Worm (Caenorhabditis elegans) whole organism, young adult: ENCODE measurements around the gene F14H3.3.

Experiments
- B0019.2 ChIP-seq: fragments of 200-800 bp; sonication (Bioruptor generic); conservative IDR thresholded peaks from 2 replicates; pipeline ENCODE4 v1.3.6; 2022; ENCODE audit warnings: missing genetic modification reagents, missing genetic modification characterization, missing compliant biosample characterization
- C06A6.2 ChIP-seq: fragments of 200-800 bp; sonication (Bioruptor generic); conservative IDR thresholded peaks from 2 replicates; pipeline ENCODE4 v1.3.6; 2022; ENCODE audit warnings: missing genetic modification characterization, missing compliant biosample characterization
- C17E4.6 ChIP-seq: fragments of 200-800 bp; sonication (Bioruptor generic); IDR thresholded peaks from 2 replicates; pipeline ENCODE4 v1.3.6; 2022; ENCODE audit warnings: missing genetic modification reagents, missing genetic modification characterization, missing compliant biosample characterization
- D2030.7 ChIP-seq: fragments of 200-800 bp; sonication (Bioruptor generic); IDR thresholded peaks from 2 replicates; pipeline ENCODE4 v1.3.6; 2022; ENCODE audit warnings: missing genetic modification reagents, missing genetic modification characterization, missing compliant biosample characterization
- F22D6.2 ChIP-seq: sonication (generic microtip); optimal IDR thresholded peaks from 2 replicates; lab custom pipeline; 2016; ENCODE audit warnings: mild to moderate bottlenecking, missing genetic modification characterization, missing compliant biosample characterization
- F37B4.10 ChIP-seq: fragments of 200-800 bp; sonication (Bioruptor generic); IDR thresholded peaks from 2 replicates; pipeline ENCODE4 v1.3.6; 2022; ENCODE audit warnings: missing genetic modification characterization, missing compliant biosample characterization
- F39B2.1 ChIP-seq: fragments of 200-800 bp; sonication (Bioruptor generic); IDR thresholded peaks from 2 replicates; pipeline ENCODE4 v1.3.6; 2022; ENCODE audit warnings: missing genetic modification reagents, missing genetic modification characterization, missing compliant biosample characterization
- F49E8.2 ChIP-seq: sonication (generic microtip); optimal IDR thresholded peaks from 3 replicates; lab custom pipeline; 2017; ENCODE audit warnings: missing genetic modification characterization, mild to moderate bottlenecking, missing compliant biosample characterization, antibody characterized with exemption, moderate library complexity; ENCODE audit not compliant: insufficient read depth
- K11D2.4 ChIP-seq: fragments of 200-800 bp; sonication (Bioruptor generic); IDR thresholded peaks from 2 replicates; pipeline ENCODE4 v1.3.6; 2022; ENCODE audit warnings: missing genetic modification reagents, missing genetic modification characterization, missing compliant biosample characterization
- K12H6.12 ChIP-seq: fragments of 200-800 bp; sonication (Bioruptor generic); optimal IDR thresholded peaks from 2 replicates; lab custom pipeline; 2018; ENCODE audit warnings: mild to moderate bottlenecking, missing genetic modification characterization, missing compliant biosample characterization
- T26A5.8 ChIP-seq: sonication (generic microtip); optimal IDR thresholded peaks from 2 replicates; lab custom pipeline; 2016; ENCODE audit warnings: missing genetic modification characterization, missing compliant biosample characterization
- Y53F4B.3 ChIP-seq: fragments of 200-800 bp; sonication (Bioruptor generic); IDR thresholded peaks from 2 replicates; pipeline ENCODE4 v1.3.6; 2022; ENCODE audit warnings: missing genetic modification reagents, missing genetic modification characterization, missing compliant biosample characterization
- Y56A3A.18 ChIP-seq: fragments of 200-800 bp; sonication (Bioruptor generic); IDR thresholded peaks from 2 replicates; pipeline ENCODE4 v1.3.6; 2022; ENCODE audit warnings: missing genetic modification reagents, missing genetic modification characterization, missing compliant biosample characterization
- Y79H2A.3 ChIP-seq: fragments of 200-800 bp; sonication (Bioruptor generic); conservative IDR thresholded peaks from 2 replicates; pipeline ENCODE4 v1.3.6; 2022; ENCODE audit warnings: missing genetic modification reagents, missing genetic modification characterization, missing compliant biosample characterization
- aptf-2 ChIP-seq: fragments of 200-800 bp; sonication (Bioruptor generic); conservative IDR thresholded peaks from 2 replicates; pipeline ENCODE4 v1.3.6; 2022; ENCODE audit warnings: missing genetic modification reagents, missing genetic modification characterization, missing compliant biosample characterization
- aptf-3 ChIP-seq: fragments of 200-800 bp; sonication (Bioruptor generic); IDR thresholded peaks from 2 replicates; pipeline ENCODE4 v1.3.6; 2022; ENCODE audit warnings: missing genetic modification characterization, missing compliant biosample characterization
- athp-1 ChIP-seq: sonication (generic microtip); optimal IDR thresholded peaks from 2 replicates; lab custom pipeline; 2017; ENCODE audit warnings: mild to moderate bottlenecking, missing genetic modification characterization, missing compliant biosample characterization
- attf-5 ChIP-seq: fragments of 200-800 bp; sonication (Bioruptor generic); optimal IDR thresholded peaks from 2 replicates; lab custom pipeline; 2018; ENCODE audit warnings: mild to moderate bottlenecking, missing genetic modification characterization, missing compliant biosample characterization
- bed-2 ChIP-seq: fragments of 200-800 bp; sonication (Bioruptor generic); IDR thresholded peaks from 2 replicates; pipeline ENCODE4 v1.3.6; 2022; ENCODE audit warnings: missing genetic modification reagents, missing genetic modification characterization, missing compliant biosample characterization
- ccch-3 ChIP-seq: fragments of 200-800 bp; sonication (Bioruptor generic); optimal IDR thresholded peaks from 2 replicates; lab custom pipeline; 2018; ENCODE audit warnings: mild to moderate bottlenecking, missing genetic modification characterization, missing compliant biosample characterization
- ceh-27 ChIP-seq: fragments of 200-800 bp; sonication (Bioruptor generic); optimal IDR thresholded peaks from 2 replicates; lab custom pipeline; 2018; ENCODE audit warnings: mild to moderate bottlenecking, missing genetic modification characterization, moderate library complexity, missing compliant biosample characterization
- ceh-58 ChIP-seq: fragments of 200-800 bp; sonication (Bioruptor generic); IDR thresholded peaks from 2 replicates; pipeline ENCODE4 v1.3.6; 2022; ENCODE audit warnings: missing genetic modification characterization, missing compliant biosample characterization
- ceh-79 ChIP-seq: sonication (generic microtip); optimal IDR thresholded peaks from 2 replicates; lab custom pipeline; 2017; ENCODE audit warnings: mild to moderate bottlenecking, missing genetic modification characterization, missing compliant biosample characterization
- dox-1 ChIP-seq: fragments of 200-800 bp; sonication (Bioruptor generic); IDR thresholded peaks from 2 replicates; pipeline ENCODE4 v1.3.6; 2022; ENCODE audit warnings: missing genetic modification reagents, missing genetic modification characterization, missing compliant biosample characterization
- dpff-1 ChIP-seq: sonication (generic microtip); optimal IDR thresholded peaks from 2 replicates; lab custom pipeline; 2017; ENCODE audit warnings: mild to moderate bottlenecking, missing genetic modification characterization, missing compliant biosample characterization
- efl-1 ChIP-seq: fragments of 150-350 bp; optimal IDR thresholded peaks from 2 replicates; lab custom pipeline; 2014; ENCODE audit warnings: missing biosample characterization, missing genetic modification reagents, missing genetic modification characterization
- fkh-3 ChIP-seq: sonication (generic microtip); optimal IDR thresholded peaks from 2 replicates; lab custom pipeline; 2016; ENCODE audit warnings: mild to moderate bottlenecking, missing genetic modification characterization, missing compliant biosample characterization
- gei-17 ChIP-seq: fragments of 200-800 bp; sonication (Bioruptor generic); optimal IDR thresholded peaks from 2 replicates; lab custom pipeline; 2018; ENCODE audit warnings: mild to moderate bottlenecking, missing genetic modification characterization, missing compliant biosample characterization
- hlh-12 ChIP-seq: sonication (generic microtip); optimal IDR thresholded peaks from 2 replicates; lab custom pipeline; 2016; ENCODE audit warnings: missing genetic modification characterization, missing compliant biosample characterization
- hlh-26 ChIP-seq: fragments of 200-800 bp; sonication (Bioruptor generic); conservative IDR thresholded peaks from 2 replicates; pipeline ENCODE4 v1.3.6; 2022; ENCODE audit warnings: missing genetic modification reagents, missing genetic modification characterization, missing compliant biosample characterization
- hmg-1.2 ChIP-seq: fragments of 200-800 bp; sonication (Bioruptor generic); IDR thresholded peaks from 2 replicates; pipeline ENCODE4 v1.3.6; 2022; ENCODE audit warnings: missing genetic modification reagents, missing genetic modification characterization, missing compliant biosample characterization
- lin-26 ChIP-seq: fragments of 200-800 bp; sonication (Bioruptor generic); IDR thresholded peaks from 2 replicates; pipeline ENCODE4 v1.3.6; 2022; ENCODE audit warnings: missing genetic modification reagents, missing genetic modification characterization, missing compliant biosample characterization
- lin-54 ChIP-seq: fragments of 200-800 bp; sonication (Bioruptor generic); optimal IDR thresholded peaks from 2 replicates; lab custom pipeline; 2018; ENCODE audit warnings: mild to moderate bottlenecking, missing genetic modification characterization, missing compliant biosample characterization
- lir-1 ChIP-seq: fragments of 200-800 bp; sonication (Bioruptor generic); conservative IDR thresholded peaks from 2 replicates; pipeline ENCODE4 v1.3.6; 2022; ENCODE audit warnings: missing genetic modification reagents, missing genetic modification characterization, missing compliant biosample characterization
- madf-10 ChIP-seq: sonication (generic microtip); optimal IDR thresholded peaks from 2 replicates; lab custom pipeline; 2016; ENCODE audit warnings: mild to moderate bottlenecking, missing genetic modification characterization, missing compliant biosample characterization
- madf-3 ChIP-seq: fragments of 200-800 bp; sonication (Bioruptor generic); IDR thresholded peaks from 2 replicates; pipeline ENCODE4 v1.3.6; 2022; ENCODE audit warnings: missing genetic modification reagents, missing genetic modification characterization, missing compliant biosample characterization
- madf-6 ChIP-seq: fragments of 200-800 bp; sonication (Bioruptor generic); IDR thresholded peaks from 2 replicates; pipeline ENCODE4 v1.3.6; 2022; ENCODE audit warnings: missing genetic modification reagents, missing genetic modification characterization, missing compliant biosample characterization
- mel-28 ChIP-seq: sonication (generic microtip); optimal IDR thresholded peaks from 2 replicates; lab custom pipeline; 2016; ENCODE audit warnings: borderline replicate concordance, mild to moderate bottlenecking, missing genetic modification characterization, missing compliant biosample characterization
- mxl-1 ChIP-seq: sonication (generic microtip); optimal IDR thresholded peaks from 2 replicates; lab custom pipeline; 2016; ENCODE audit warnings: missing genetic modification characterization, missing compliant biosample characterization
- rcor-1 ChIP-seq: fragments of 200-800 bp; sonication (Bioruptor generic); IDR thresholded peaks from 2 replicates; pipeline ENCODE4 v1.3.6; 2022; ENCODE audit warnings: missing genetic modification reagents, missing genetic modification characterization, missing compliant biosample characterization
- snpc-1.1 ChIP-seq: sonication (generic microtip); optimal IDR thresholded peaks from 2 replicates; lab custom pipeline; 2017; ENCODE audit warnings: missing genetic modification characterization, mild to moderate bottlenecking, missing compliant biosample characterization, antibody characterized with exemption, moderate library complexity, missing genotype, missing genetic modification reagents; ENCODE audit not compliant: insufficient read depth
- snpc-1.3 ChIP-seq: sonication (generic microtip); optimal IDR thresholded peaks from 2 replicates; lab custom pipeline; 2017; ENCODE audit warnings: missing genetic modification characterization, mild to moderate bottlenecking, missing compliant biosample characterization, antibody characterized with exemption, moderate library complexity, missing genotype, missing genetic modification reagents; ENCODE audit not compliant: insufficient read depth
- snpc-4 ChIP-seq, 5 experiments: fragments of 150-350 bp in 1 of 5; sonication (generic microtip) in 4 of 5; optimal IDR thresholded peaks; 2 replicates each; lab custom pipeline; 2014 to 2018; ENCODE audit warnings: missing genetic modification characterization in 5 of 5, missing biosample characterization in 3 of 5, antibody characterized with exemption in 2 of 5, mild to moderate bottlenecking in 2 of 5, missing compliant biosample characterization in 2 of 5, missing genotype in 2 of 5, moderate library complexity in 2 of 5, missing genetic modification reagents in 1 of 5
- tlf-1 ChIP-seq: fragments of 200-800 bp; sonication (Bioruptor generic); optimal IDR thresholded peaks from 2 replicates; lab custom pipeline; 2018; ENCODE audit warnings: mild to moderate bottlenecking, missing genetic modification characterization, missing compliant biosample characterization
- unc-130 ChIP-seq: sonication (generic microtip); optimal IDR thresholded peaks from 2 replicates; lab custom pipeline; 2016; ENCODE audit warnings: missing genetic modification reagents, missing genetic modification characterization, missing compliant biosample characterization
- unc-62 ChIP-seq: fragments of 150-350 bp; optimal IDR thresholded peaks from 2 replicates; lab custom pipeline; 2014; ENCODE audit warnings: missing biosample characterization, missing genetic modification reagents, missing genetic modification characterization
- xnd-1 ChIP-seq: sonication (generic microtip); optimal IDR thresholded peaks from 2 replicates; lab custom pipeline; 2016; ENCODE audit warnings: missing genotype, missing genetic modification reagents, missing genetic modification characterization, missing compliant biosample characterization
- ztf-25 ChIP-seq: fragments of 200-800 bp; sonication (Bioruptor generic); IDR thresholded peaks from 2 replicates; pipeline ENCODE4 v1.3.6; 2022; ENCODE audit warnings: missing genetic modification reagents, missing genetic modification characterization, missing compliant biosample characterization
- ztf-28 ChIP-seq: fragments of 200-800 bp; sonication (Bioruptor generic); IDR thresholded peaks from 2 replicates; pipeline ENCODE4 v1.3.6; 2022; ENCODE audit warnings: missing genetic modification reagents, missing genetic modification characterization, missing compliant biosample characterization

F14H3.3 gene

ce11 chrV:16031571-16031970 is 21.7 kb downstream of the F14H3.3 start, which contains the start of gene T10C6.7:
Gene T10C6.7 (minus strand): TSS chrV:16031713.
- TF ChIP-seq lin-54 = no peak
- TF ChIP-seq snpc-1.3 (tag; lab: Kevin White, UChicago) = no peak
- no peak for TF ChIP-seq gei-17 (GFP tag; lab: Kevin White, UChicago)
- no peak for TF ChIP-seq K12H6.12 (tag; lab: Kevin White, UChicago)
- no peak for TF ChIP-seq ceh-27 (GFP tag; lab: Kevin White, UChicago)
- TF ChIP-seq ceh-79 (tag; lab: Kevin White, UChicago) = no peak
- no peak for TF ChIP-seq rcor-1 (GFP tag; lab: Robert Waterston, UW)
- peak; percentile 100 for TF ChIP-seq aptf-2
- TF ChIP-seq attf-5 (GFP tag; lab: Kevin White, UChicago) = no peak
- peak; percentile 7 for TF ChIP-seq xnd-1 (tag; lab: Kevin White, UChicago)
- no peak for TF ChIP-seq ztf-25
- TF ChIP-seq ccch-3 (GFP tag; lab: Kevin White, UChicago) = no peak
- no peak for TF ChIP-seq Y56A3A.18
- no peak for TF ChIP-seq unc-62 (GFP tag; lab: Kevin White, UChicago)
- no peak for TF ChIP-seq snpc-1.1
- TF ChIP-seq Y79H2A.3 (GFP tag; lab: Robert Waterston, UW) = no peak
- no peak for TF ChIP-seq C06A6.2 (GFP tag; lab: Robert Waterston, UW)
- TF ChIP-seq madf-6 = peak; percentile 87
- no peak for TF ChIP-seq F22D6.2 (tag; lab: Kevin White, UChicago)
- TF ChIP-seq madf-3 (GFP tag; lab: Robert Waterston, UW) = peak; percentile 39; the same call in 1 of the 2 replicates
- no peak for TF ChIP-seq hmg-1.2 (GFP tag; lab: Robert Waterston, UW)
- TF ChIP-seq Y53F4B.3 (GFP tag; lab: Robert Waterston, UW) = no peak
- TF ChIP-seq snpc-4 (GFP tag; optimal IDR thresholded peaks at IDR 0.05; lab: Kevin White, UChicago) = no peak
- TF ChIP-seq snpc-4 (tag; optimal IDR thresholded peaks at IDR 0.05; lab: Kevin White, UChicago) = no peak
- no peak for TF ChIP-seq ceh-58 (GFP tag; lab: Robert Waterston, UW)
- TF ChIP-seq aptf-3 (GFP tag; lab: Robert Waterston, UW) = peak; percentile 98
- no peak for TF ChIP-seq lin-26 (GFP tag; lab: Robert Waterston, UW)
- TF ChIP-seq B0019.2 (GFP tag; lab: Robert Waterston, UW) = no peak
- TF ChIP-seq athp-1 (tag; lab: Kevin White, UChicago) = no peak
- no peak for TF ChIP-seq bed-2 (GFP tag; lab: Robert Waterston, UW)
- no peak for TF ChIP-seq F37B4.10
- no peak for TF ChIP-seq fkh-3 (tag; lab: Kevin White, UChicago)
- peak; percentile 18; the same call in 1 of the 2 replicates for TF ChIP-seq D2030.7 (GFP tag; lab: Robert Waterston, UW)
- TF ChIP-seq unc-130 (GFP tag; lab: Kevin White, UChicago) = no peak
- TF ChIP-seq ztf-28 (GFP tag; lab: Robert Waterston, UW) = no peak
- TF ChIP-seq F39B2.1 = no peak
- TF ChIP-seq dpff-1 (tag; lab: Kevin White, UChicago) = no peak
- TF ChIP-seq K11D2.4 = no peak
- no peak for TF ChIP-seq madf-10 (tag; lab: Kevin White, UChicago)
- TF ChIP-seq mel-28 (tag; lab: Kevin White, UChicago) = no peak
- 0 out of 2 replicates have a peak, but pooled peaks have one; percentile 10 for TF ChIP-seq lir-1 (GFP tag; lab: Robert Waterston, UW)
- no peak for TF ChIP-seq F49E8.2 (tag; lab: Kevin White, UChicago)
- TF ChIP-seq dox-1 (GFP tag; lab: Robert Waterston, UW) = no peak
- TF ChIP-seq T26A5.8 (tag; lab: Kevin White, UChicago) = no peak
- no peak for TF ChIP-seq mxl-1
- no peak for TF ChIP-seq hlh-26 (GFP tag; lab: Robert Waterston, UW)
- no peak for TF ChIP-seq C17E4.6
- no peak for TF ChIP-seq tlf-1 (GFP tag; lab: Kevin White, UChicago)
- TF ChIP-seq hlh-12 (tag; lab: Kevin White, UChicago) = no peak
- peak; percentile 34 for TF ChIP-seq efl-1 (GFP tag; lab: Kevin White, UChicago)
